Worm (Caenorhabditis elegans): ENCODE results near the gene F13C5.1.

ce11 chrX:599476-599875 is 2.5 kb upstream of the F13C5.1 start, which contains the start of gene F13C5.3:
- TF ChIP-seq B0336.3 (GFP tag; IDR thresholded peaks at IDR 0.05) (no peak), nfya-1 (tag; optimal IDR thresholded peaks at IDR 0.05; ENCODE audit: borderline replicate concordance, insufficient read depth) (no peak)

Measured in whole organism, young adult.